Fruit fly (Drosophila melanogaster) whole organism, embryonic: Measurements from ENCODE around the gene CG4133.

ENCODE experiments used
- Antp ChIP-seq: fragments of 200-800 bp; sonication (Bioruptor generic); optimal IDR thresholded peaks from 3 replicates; lab custom pipeline; 2016; ENCODE audit warnings: missing biosample characterization, missing genetic modification characterization
- Atf-2 ChIP-seq: fragments of 200-800 bp; sonication (Bioruptor generic); optimal IDR thresholded peaks from 2 replicates; lab custom pipeline; 2016; ENCODE audit warnings: missing biosample characterization, missing genetic modification characterization
- BtbVII ChIP-seq: fragments of 200-800 bp; sonication (Bioruptor generic); optimal IDR thresholded peaks from 3 replicates; lab custom pipeline; 2017; ENCODE audit warnings: missing biosample characterization, mild to moderate bottlenecking, missing genetic modification characterization
- CG10321 ChIP-seq: fragments of 200-800 bp; sonication (Bioruptor generic); IDR thresholded peaks from 2 replicates; pipeline ENCODE4 v1.3.6; 2022; ENCODE audit warnings: missing biosample characterization, missing genetic modification characterization
- CG12104 ChIP-seq: fragments of 200-800 bp; sonication (Bioruptor generic); optimal IDR thresholded peaks from 3 replicates; lab custom pipeline; 2016; ENCODE audit warnings: missing biosample characterization, missing genetic modification characterization
- CG13424 ChIP-seq: fragments of 200-800 bp; sonication (Bioruptor generic); optimal IDR thresholded peaks from 2 replicates; lab custom pipeline; 2019; ENCODE audit warnings: missing biosample characterization, mild to moderate bottlenecking, missing genetic modification characterization, moderate library complexity
- CG14050 ChIP-seq: fragments of 200-800 bp; sonication (Bioruptor generic); IDR thresholded peaks from 3 replicates; pipeline ENCODE4 v1.3.6; 2022; ENCODE audit warnings: missing biosample characterization, missing genetic modification characterization
- CG1529 ChIP-seq: fragments of 200-800 bp; sonication (Bioruptor generic); optimal IDR thresholded peaks from 3 replicates; lab custom pipeline; 2018; ENCODE audit warnings: missing biosample characterization, missing genetic modification characterization
- CG16813 ChIP-seq: fragments of 200-800 bp; sonication (Bioruptor generic); IDR thresholded peaks from 3 replicates; pipeline ENCODE4 v1.3.6; 2022; ENCODE audit warnings: missing biosample characterization, missing genetic modification characterization; ENCODE audit not compliant: partially characterized antibody
- CG18262 ChIP-seq: fragments of 200-800 bp; optimal IDR thresholded peaks from 3 replicates; lab custom pipeline; 2019; ENCODE audit warnings: missing biosample characterization, mild to moderate bottlenecking, missing genetic modification characterization, moderate library complexity
- CG1832 ChIP-seq: fragments of 200-800 bp; sonication (Bioruptor generic); optimal IDR thresholded peaks from 2 replicates; lab custom pipeline; 2017; ENCODE audit warnings: missing biosample characterization, mild to moderate bottlenecking, missing genetic modification characterization, inconsistent platforms
- CG2116 ChIP-seq: fragments of 200-800 bp; sonication (Bioruptor generic); optimal IDR thresholded peaks from 3 replicates; lab custom pipeline; 2018; ENCODE audit warnings: missing biosample characterization, mild to moderate bottlenecking, missing genetic modification characterization
- CG33213 ChIP-seq: fragments of 200-800 bp; sonication (Bioruptor generic); optimal IDR thresholded peaks from 3 replicates; lab custom pipeline; 2016; ENCODE audit warnings: missing biosample characterization, missing genetic modification characterization
- CG4617 ChIP-seq: fragments of 200-800 bp; sonication (Bioruptor generic); optimal IDR thresholded peaks from 3 replicates; lab custom pipeline; 2016; ENCODE audit warnings: missing biosample characterization, missing genetic modification characterization, borderline replicate concordance
- CG4730 ChIP-seq: fragments of 200-800 bp; sonication (Bioruptor generic); IDR thresholded peaks from 2 replicates; pipeline ENCODE4 v1.3.6; 2022; ENCODE audit warnings: missing biosample characterization, missing genetic modification characterization
- CG5245 ChIP-seq: fragments of 200-800 bp; sonication (Bioruptor generic); optimal IDR thresholded peaks from 3 replicates; lab custom pipeline; 2016; ENCODE audit warnings: missing biosample characterization, missing genetic modification characterization
- CG7786 ChIP-seq: fragments of 200-800 bp; sonication (Bioruptor generic); optimal IDR thresholded peaks from 2 replicates; lab custom pipeline; 2016; ENCODE audit warnings: missing biosample characterization, missing genetic modification characterization
- CG7839 ChIP-seq: fragments of 200-800 bp; sonication (Bioruptor generic); optimal IDR thresholded peaks from 3 replicates; lab custom pipeline; 2018; ENCODE audit warnings: missing biosample characterization, mild to moderate bottlenecking, missing genetic modification characterization, moderate library complexity
- CG8281 ChIP-seq: fragments of 200-800 bp; sonication (Bioruptor generic); optimal IDR thresholded peaks from 2 replicates; lab custom pipeline; 2018; ENCODE audit warnings: missing biosample characterization, mild to moderate bottlenecking, missing genetic modification characterization, moderate library complexity
- CoRest ChIP-seq: fragments of 200-800 bp; sonication (Bioruptor generic); optimal IDR thresholded peaks from 3 replicates; lab custom pipeline; 2018; ENCODE audit warnings: missing biosample characterization, mild to moderate bottlenecking, missing genetic modification characterization, moderate library complexity
- D19B ChIP-seq: fragments of 200-800 bp; sonication (Bioruptor generic); optimal IDR thresholded peaks from 2 replicates; lab custom pipeline; 2017; ENCODE audit warnings: missing biosample characterization, mild to moderate bottlenecking, missing genetic modification characterization
- Doc3 ChIP-seq: fragments of 200-800 bp; sonication (Bioruptor generic); IDR thresholded peaks from 3 replicates; pipeline ENCODE4 v1.3.6; 2022; ENCODE audit warnings: missing biosample characterization, missing genetic modification characterization; ENCODE audit not compliant: partially characterized antibody
- Drgx ChIP-seq: fragments of 200-800 bp; sonication (Bioruptor generic); IDR thresholded peaks from 2 replicates; pipeline ENCODE4 v1.3.6; 2022; ENCODE audit warnings: missing biosample characterization, missing genetic modification characterization
- E2f2 ChIP-seq: fragments of 200-800 bp; sonication (Bioruptor generic); IDR thresholded peaks from 2 replicates; pipeline ENCODE4 v1.3.6; 2022; ENCODE audit warnings: missing biosample characterization, missing genetic modification characterization
- HLH54F ChIP-seq: fragments of 200-800 bp; sonication (Bioruptor generic); optimal IDR thresholded peaks from 3 replicates; lab custom pipeline; 2016; ENCODE audit warnings: missing biosample characterization, missing genetic modification characterization
- Lpt ChIP-seq: fragments of >200 bp; optimal IDR thresholded peaks from 2 replicates; lab custom pipeline; 2018; ENCODE audit warnings: missing biosample characterization, missing genetic modification characterization
- Mes4 ChIP-seq: fragments of 200-800 bp; sonication (Bioruptor generic); optimal IDR thresholded peaks from 2 replicates; lab custom pipeline; 2016; ENCODE audit warnings: missing biosample characterization, missing genetic modification characterization
- Mrtf ChIP-seq: fragments of 200-800 bp; sonication (Bioruptor generic); IDR thresholded peaks from 3 replicates; pipeline ENCODE4 v1.3.6; 2022; ENCODE audit warnings: missing biosample characterization, missing genetic modification characterization
- Rfx ChIP-seq: fragments of 200-800 bp; sonication (Bioruptor generic); IDR thresholded peaks from 2 replicates; pipeline ENCODE4 v1.3.6; 2022; ENCODE audit warnings: missing biosample characterization, missing genetic modification characterization
- Stat92E ChIP-seq, 3 experiments: fragments of >200 bp in 2 of 3; fragments of 200-800 bp in 1 of 3; sonication (Bioruptor generic) in 1 of 3; optimal IDR thresholded peaks; 2 replicates each; lab custom pipeline; 2017 to 2019; ENCODE audit warnings: missing biosample characterization in 3 of 3, missing genetic modification characterization in 3 of 3, mild to moderate bottlenecking in 1 of 3, moderate library complexity in 1 of 3
- amos ChIP-seq: fragments of 200-800 bp; sonication (Bioruptor generic); IDR thresholded peaks from 2 replicates; pipeline ENCODE4 v1.3.6; 2022; ENCODE audit warnings: missing biosample characterization, missing genetic modification characterization; ENCODE audit not compliant: partially characterized antibody
- ase ChIP-seq: fragments of 200-800 bp; sonication (Bioruptor generic); IDR thresholded peaks from 3 replicates; pipeline ENCODE4 v1.3.6; 2022; ENCODE audit warnings: missing biosample characterization, missing genetic modification characterization
- cas ChIP-seq: fragments of 200-800 bp; sonication (Bioruptor generic); IDR thresholded peaks from 2 replicates; pipeline ENCODE4 v1.3.6; 2022; ENCODE audit warnings: missing biosample characterization, missing genetic modification characterization
- dati ChIP-seq: fragments of 200-800 bp; sonication (Bioruptor generic); IDR thresholded peaks from 2 replicates; pipeline ENCODE4 v1.3.6; 2022; ENCODE audit warnings: missing biosample characterization, missing genetic modification characterization
- ems ChIP-seq: fragments of 200-800 bp; sonication (Bioruptor generic); optimal IDR thresholded peaks from 3 replicates; lab custom pipeline; 2016; ENCODE audit warnings: missing biosample characterization, missing genetic modification characterization
- fu2 ChIP-seq: fragments of 200-800 bp; sonication (Bioruptor generic); optimal IDR thresholded peaks from 2 replicates; lab custom pipeline; 2016; ENCODE audit warnings: missing biosample characterization, missing genetic modification characterization
- hb ChIP-seq: fragments of 200-800 bp; sonication (Bioruptor generic); IDR thresholded peaks from 3 replicates; pipeline ENCODE4 v1.3.6; 2022; ENCODE audit warnings: missing biosample characterization, missing genetic modification characterization; ENCODE audit not compliant: partially characterized antibody
- ind ChIP-seq: fragments of 200-800 bp; sonication (Bioruptor generic); optimal IDR thresholded peaks from 3 replicates; lab custom pipeline; 2016; ENCODE audit warnings: missing biosample characterization, missing genetic modification characterization
- insv ChIP-seq, 2 experiments: fragments of 200-800 bp; sonication (Bioruptor generic); optimal IDR thresholded peaks; 3 replicates each; lab custom pipeline; 2016 to 2018; ENCODE audit warnings: missing biosample characterization in 2 of 2, missing genetic modification characterization in 2 of 2
- klu ChIP-seq: fragments of 200-800 bp; sonication (Bioruptor generic); IDR thresholded peaks from 2 replicates; pipeline ENCODE4 v1.3.6; 2022; ENCODE audit warnings: missing biosample characterization, missing genetic modification characterization
- nau ChIP-seq: fragments of 200-800 bp; sonication (Bioruptor generic); optimal IDR thresholded peaks from 3 replicates; lab custom pipeline; 2017; ENCODE audit warnings: missing biosample characterization, mild to moderate bottlenecking, missing genetic modification characterization, missing genetic modification reagents
- pfk ChIP-seq: fragments of 200-800 bp; sonication (Bioruptor generic); optimal IDR thresholded peaks from 2 replicates; lab custom pipeline; 2018; ENCODE audit warnings: missing biosample characterization, mild to moderate bottlenecking, missing genetic modification characterization, moderate library complexity
- run ChIP-seq: fragments of 200-800 bp; sonication (Bioruptor generic); optimal IDR thresholded peaks from 3 replicates; lab custom pipeline; 2018; ENCODE audit warnings: missing biosample characterization, mild to moderate bottlenecking, missing genetic modification characterization
- sens ChIP-seq: fragments of 200-800 bp; sonication (Bioruptor generic); peaks from one replicate; lab custom pipeline; 2016; ENCODE audit warnings: missing biosample characterization, missing genetic modification characterization
- shn ChIP-seq: fragments of 200-800 bp; sonication (Bioruptor generic); optimal IDR thresholded peaks from 3 replicates; lab custom pipeline; 2016; ENCODE audit warnings: missing biosample characterization, missing genetic modification characterization
- sna ChIP-seq: fragments of 200-800 bp; sonication (Bioruptor generic); IDR thresholded peaks from 2 replicates; pipeline ENCODE4 v1.3.6; 2022; ENCODE audit warnings: missing biosample characterization, missing genetic modification characterization; ENCODE audit not compliant: partially characterized antibody
- tgo ChIP-seq: fragments of 200-800 bp; sonication (Bioruptor generic); IDR thresholded peaks from 3 replicates; pipeline ENCODE4 v1.3.6; 2022; ENCODE audit warnings: missing biosample characterization, missing genetic modification characterization
- trh ChIP-seq: fragments of 200-800 bp; sonication (Bioruptor generic); optimal IDR thresholded peaks from 2 replicates; lab custom pipeline; 2016; ENCODE audit warnings: missing biosample characterization, missing genetic modification characterization
- usp ChIP-seq: fragments of >200 bp; optimal IDR thresholded peaks from 2 replicates; lab custom pipeline; 2017; ENCODE audit warnings: missing biosample characterization, missing genetic modification characterization

Gene CG4133

dm6 chr2L:414593-415399 is 40.5 kb upstream of the CG4133 start, which contains the start of the genes AP-2alpha and ebi (continued):
- peak; percentile 71; the same call in 2 of the 3 replicates for TF ChIP-seq ase
- peak; percentile 88 for TF ChIP-seq CG13424
- TF ChIP-seq BtbVII (GFP tag; lab: Kevin White, UChicago) = no peak
- peak; percentile 92 for TF ChIP-seq Rfx (GFP tag; lab: Robert Waterston, UW)
- TF ChIP-seq sna (GFP tag; lab: Robert Waterston, UW) = no peak
- TF ChIP-seq CG1832 (GFP tag; lab: Kevin White, UChicago) = no peak
- peak; percentile 31 for TF ChIP-seq pfk (GFP tag; lab: Kevin White, UChicago)
- peak; percentile 92 for TF ChIP-seq ind (GFP tag; lab: Kevin White, UChicago)
- TF ChIP-seq usp = no peak
- TF ChIP-seq ems (GFP tag; lab: Kevin White, UChicago) = peak; percentile 85
- peak; percentile 71 for TF ChIP-seq E2f2 (GFP tag; lab: Robert Waterston, UW)
- TF ChIP-seq tgo = peak; percentile 89
- peak; percentile 84 for TF ChIP-seq Mrtf
- TF ChIP-seq cas (GFP tag; lab: Robert Waterston, UW) = peak; percentile 75; the same call in 1 of the 2 replicates
- TF ChIP-seq nau (GFP tag; lab: Kevin White, UChicago) = no peak
- no peak for TF ChIP-seq CG16813 (GFP tag; lab: Robert Waterston, UW)
- peak; percentile 96 for TF ChIP-seq shn (GFP tag; lab: Kevin White, UChicago)
- peak; percentile 95 for TF ChIP-seq CG7786 (GFP tag; lab: Kevin White, UChicago)
- peak; percentile 94 for TF ChIP-seq Atf-2 (GFP tag; lab: Kevin White, UChicago)
- peak; percentile 73 for TF ChIP-seq CG14050
- no peak for TF ChIP-seq run (tag; lab: Kevin White, UChicago)
- peak; percentile 49; the same call in 1 of the 2 replicates for TF ChIP-seq Drgx (GFP tag; lab: Robert Waterston, UW)
- TF ChIP-seq Mes4 (GFP tag; lab: Kevin White, UChicago) = peak; percentile 91
- peak; percentile 75 for TF ChIP-seq trh (GFP tag; lab: Kevin White, UChicago)
- no peak for TF ChIP-seq Lpt (GFP tag; lab: Kevin White, UChicago)
- peak; percentile 32; the same call in 1 of the 2 replicates for TF ChIP-seq amos (GFP tag; lab: Robert Waterston, UW)
- peak; percentile 95 for TF ChIP-seq HLH54F
- TF ChIP-seq Stat92E (GFP tag; optimal IDR thresholded peaks at IDR 0.05; lab: Kevin White, UChicago) = peak in 1 of 3 experiments; percentile 72
- TF ChIP-seq CG18262 (tag; lab: Kevin White, UChicago) = peak; percentile 79
- no peak for TF ChIP-seq dati
- peak; percentile 50 for TF ChIP-seq CG8281 (tag; lab: Kevin White, UChicago)
- peak; percentile 93 for TF ChIP-seq CoRest
- no peak for TF ChIP-seq Doc3 (GFP tag; lab: Robert Waterston, UW)
- TF ChIP-seq hb (GFP tag; lab: Robert Waterston, UW) = no peak
- peak in 1 of 2 experiments; percentile 43 for TF ChIP-seq insv (GFP tag; optimal IDR thresholded peaks at IDR 0.05; lab: Kevin White, UChicago)
- peak; percentile 86 for TF ChIP-seq CG12104 (GFP tag; lab: Kevin White, UChicago)
- TF ChIP-seq CG4730 (GFP tag; lab: Robert Waterston, UW) = peak; percentile 78
- peak; percentile 89 for TF ChIP-seq klu (GFP tag; lab: Robert Waterston, UW)
- peak; percentile 84 for TF ChIP-seq CG7839 (tag; lab: Kevin White, UChicago)
- peak; percentile 98 for TF ChIP-seq sens (GFP tag; lab: Kevin White, UChicago)
- TF ChIP-seq CG4617 = peak; percentile 87
- TF ChIP-seq CG1529 (GFP tag; lab: Kevin White, UChicago) = peak; percentile 64
- TF ChIP-seq Antp (GFP tag; lab: Kevin White, UChicago) = peak; percentile 95
- TF ChIP-seq CG10321 (GFP tag; lab: Robert Waterston, UW) = peak; percentile 44; the same call in 1 of the 2 replicates
- TF ChIP-seq fu2 (GFP tag; lab: Kevin White, UChicago) = peak; percentile 96
- TF ChIP-seq CG2116 (GFP tag; lab: Kevin White, UChicago) = peak; percentile 83
- peak; percentile 65 for TF ChIP-seq D19B
- TF ChIP-seq CG5245 (GFP tag; lab: Kevin White, UChicago) = peak; percentile 70
- TF ChIP-seq CG33213 (GFP tag; lab: Kevin White, UChicago) = peak; percentile 89
